Fruit fly (Drosophila melanogaster): ENCODE data around the gene CG32554.
A peak's percentile ranks its signal among the peaks of the same experiment; 100 is the strongest.
"Not testable (repeated sequence)": the region's sequence is repeated elsewhere in the genome, so short reads cannot be mapped to it uniquely, and the experiment has no call there.

Gene CG32554

dm6 chrX:17852457-17852856 lies at the start of gene CG32554:
CG32554 (minus strand) TSS chrX:17852685.
- TF ChIP-seq usp (GFP tag; optimal IDR thresholded peaks at IDR 0.05) (no peak), Dll (optimal IDR thresholded peaks at IDR 0.05) (no peak), CG8478 (optimal IDR thresholded peaks at IDR 0.05) (no peak), psq (optimal IDR thresholded peaks at IDR 0.05) (no peak), EcR (GFP tag; optimal IDR thresholded peaks at IDR 0.05) (no peak), pan (optimal IDR thresholded peaks at IDR 0.05) (no peak)

- TF ChIP-seq EcR (GFP tag; optimal IDR thresholded peaks at IDR 0.05); usp (GFP tag; optimal IDR thresholded peaks at IDR 0.05); psq (optimal IDR thresholded peaks at IDR 0.05): not testable (repeated sequence)
Measured at dm6 chrX:17899402-17899801, 46.9 kb upstream of the CG32554 start, which contains the start of gene Gss2. Gss2 (plus strand) TSS chrX:17899702.

dm6 chrX:17889247-17889646 lies 36.8 kb upstream of the CG32554 start, which contains the start of gene Gss1:
Gss1 (plus strand) TSS chrX:17889547.
- not testable (repeated sequence) for TF ChIP-seq pan, Dll, CG8478 (optimal IDR thresholded peaks at IDR 0.05)

dm6 chrX:17887877-17888276 lies 35.4 kb upstream of the CG32554 start, which contains the start of gene CG6788:
CG6788 (plus strand) TSS chrX:17888177.
- TF ChIP-seq CG8478 (optimal IDR thresholded peaks at IDR 0.05) (no peak), EcR (GFP tag; optimal IDR thresholded peaks at IDR 0.05) (no peak), pan (optimal IDR thresholded peaks at IDR 0.05) (no peak), psq (optimal IDR thresholded peaks at IDR 0.05) (no peak), usp (GFP tag; optimal IDR thresholded peaks at IDR 0.05) (no peak), Dll (optimal IDR thresholded peaks at IDR 0.05) (no peak)

- TF ChIP-seq psq (optimal IDR thresholded peaks at IDR 0.05) (no peak), EcR (GFP tag; optimal IDR thresholded peaks at IDR 0.05) (no peak), Dll (optimal IDR thresholded peaks at IDR 0.05) (no peak), pan (optimal IDR thresholded peaks at IDR 0.05) (no peak), usp (GFP tag; optimal IDR thresholded peaks at IDR 0.05) (no peak), CG8478 (optimal IDR thresholded peaks at IDR 0.05) (no peak)
Measured at dm6 chrX:17887208-17887627, 34.7 kb upstream of the CG32554 start, which contains the start of gene mnb. mnb (minus strand) TSS chrX:17887222.

- TF ChIP-seq psq (optimal IDR thresholded peaks at IDR 0.05): no peak
- TF ChIP-seq Dll (optimal IDR thresholded peaks at IDR 0.05): peak; percentile 52
- TF ChIP-seq pan (optimal IDR thresholded peaks at IDR 0.05): no peak
- TF ChIP-seq usp (GFP tag; optimal IDR thresholded peaks at IDR 0.05): no peak
Measured at dm6 chrX:17886449-17887207, 34.1 kb upstream of the CG32554 start.

dm6 chrX:17886107-17886448 lies 33.6 kb upstream of the CG32554 start:
- TF ChIP-seq usp (GFP tag; optimal IDR thresholded peaks at IDR 0.05): no peak
- no peak for TF ChIP-seq EcR (GFP tag; optimal IDR thresholded peaks at IDR 0.05)
- no peak for TF ChIP-seq psq (optimal IDR thresholded peaks at IDR 0.05)
- TF ChIP-seq CG8478 (optimal IDR thresholded peaks at IDR 0.05): no peak
- no peak for TF ChIP-seq pan (optimal IDR thresholded peaks at IDR 0.05)
- TF ChIP-seq Dll (optimal IDR thresholded peaks at IDR 0.05): no peak

dm6 chrX:17885295-17885694 lies 32.8 kb upstream of the CG32554 start:
- no peak for TF ChIP-seq pan (optimal IDR thresholded peaks at IDR 0.05)
- TF ChIP-seq EcR (GFP tag; optimal IDR thresholded peaks at IDR 0.05): no peak
- TF ChIP-seq Dll (optimal IDR thresholded peaks at IDR 0.05): no peak
- TF ChIP-seq psq (optimal IDR thresholded peaks at IDR 0.05): no peak
- no peak for TF ChIP-seq CG8478 (optimal IDR thresholded peaks at IDR 0.05)
- TF ChIP-seq usp (GFP tag; optimal IDR thresholded peaks at IDR 0.05): no peak

dm6 chrX:17884567-17884966 lies 32.1 kb upstream of the CG32554 start:
- TF ChIP-seq EcR (GFP tag; optimal IDR thresholded peaks at IDR 0.05) (no peak), pan (optimal IDR thresholded peaks at IDR 0.05) (no peak), CG8478 (optimal IDR thresholded peaks at IDR 0.05) (no peak), usp (GFP tag; optimal IDR thresholded peaks at IDR 0.05) (no peak), psq (optimal IDR thresholded peaks at IDR 0.05) (no peak), Dll (optimal IDR thresholded peaks at IDR 0.05) (no peak)

- TF ChIP-seq EcR (GFP tag; optimal IDR thresholded peaks at IDR 0.05) (no peak), Dll (optimal IDR thresholded peaks at IDR 0.05) (no peak), psq (optimal IDR thresholded peaks at IDR 0.05) (no peak), pan (optimal IDR thresholded peaks at IDR 0.05) (no peak), CG8478 (optimal IDR thresholded peaks at IDR 0.05) (no peak), usp (GFP tag; optimal IDR thresholded peaks at IDR 0.05) (no peak)
Measured at dm6 chrX:17883418-17883817, 30.9 kb upstream of the CG32554 start, which contains the start of gene CG12985. CG12985 (plus strand) TSS chrX:17883718.

dm6 chrX:17882769-17883168 lies 30.3 kb upstream of the CG32554 start:
- no peak for TF ChIP-seq Dll (optimal IDR thresholded peaks at IDR 0.05)
- no peak for TF ChIP-seq psq (optimal IDR thresholded peaks at IDR 0.05)
- no peak for TF ChIP-seq CG8478 (optimal IDR thresholded peaks at IDR 0.05)
- no peak for TF ChIP-seq pan (optimal IDR thresholded peaks at IDR 0.05)
- no peak for TF ChIP-seq usp (GFP tag; optimal IDR thresholded peaks at IDR 0.05)
- no peak for TF ChIP-seq EcR (GFP tag; optimal IDR thresholded peaks at IDR 0.05)

dm6 chrX:17881138-17882121 lies 28.9 kb upstream of the CG32554 start:
- TF ChIP-seq EcR (GFP tag; optimal IDR thresholded peaks at IDR 0.05) (peak; percentile 54 to 55), pan (optimal IDR thresholded peaks at IDR 0.05) (no peak), CG8478 (optimal IDR thresholded peaks at IDR 0.05) (no peak)

Data from whole organism.